Worm (Caenorhabditis elegans): Measurements from ENCODE around the gene EGAP5.1.
A peak's percentile ranks its signal among the peaks of the same experiment; 100 is the strongest.

Gene EGAP5.1

ce11 chrX:5116816-5117459, 45.9 kb upstream of the EGAP5.1 start, which contains the start of gene apl-1:
TSS of gene apl-1 (minus strand) at chrX:5116866.
- TF ChIP-seq nhr-48 (tag; optimal IDR thresholded peaks at IDR 0.05) (no peak), vab-7 (GFP tag; IDR thresholded peaks at IDR 0.05) (no peak), nhr-25 (tag; optimal IDR thresholded peaks at IDR 0.05; ENCODE audit: borderline replicate concordance, insufficient read depth) (peak; percentile 16), mxl-3 (GFP tag; optimal IDR thresholded peaks at IDR 0.05) (peak; percentile 14), nhr-28 (tag; optimal IDR thresholded peaks at IDR 0.05) (peak; percentile 70), attf-4 (tag; optimal IDR thresholded peaks at IDR 0.05) (no peak), daf-16 (GFP tag; optimal IDR thresholded peaks at IDR 0.05) (no peak), daf-16 (tag; optimal IDR thresholded peaks at IDR 0.05) (peak; percentile 2), madf-9 (GFP tag; conservative IDR thresholded peaks at IDR 0.05) (no peak), dmd-6 (GFP tag; IDR thresholded peaks at IDR 0.05) (peak; percentile 19; the same call in 1 of the 2 replicates), duxl-1 (tag; optimal IDR thresholded peaks at IDR 0.05; ENCODE audit: poor library complexity) (no peak), unc-39 (tag; optimal IDR thresholded peaks at IDR 0.05) (no peak), hmg-1.1 (GFP tag; IDR thresholded peaks at IDR 0.05) (0 out of 2 replicates have a peak, but pooled peaks have one; percentile 17), hlh-30 (tag; optimal IDR thresholded peaks at IDR 0.05; ENCODE audit: insufficient read depth) (peak; percentile 23), dmd-8 (GFP tag; IDR thresholded peaks at IDR 0.05) (no peak)

DNA sequence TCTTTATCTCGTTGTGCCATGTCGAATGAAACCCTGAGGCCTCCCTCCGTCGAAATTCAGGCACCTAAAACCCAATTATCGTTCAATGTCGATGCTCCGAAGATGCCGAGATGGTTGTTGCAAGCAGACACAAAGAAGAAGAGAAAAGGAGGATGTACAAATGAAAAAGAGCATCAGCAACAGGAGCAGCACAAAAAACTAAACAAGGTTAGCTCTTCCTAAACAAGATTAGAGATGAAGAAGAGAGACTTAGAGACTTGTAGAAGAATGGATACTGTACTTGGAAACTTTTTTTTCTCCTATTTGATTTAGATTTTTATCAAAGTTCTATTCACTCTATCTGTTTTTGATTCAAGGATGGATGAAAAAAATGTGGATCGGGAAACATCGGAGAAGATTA, 45.3 kb upstream of the EGAP5.1 start:
- TF ChIP-seq spr-1 (tag; optimal IDR thresholded peaks at IDR 0.05) (no peak), zag-1 (tag; optimal IDR thresholded peaks at IDR 0.05) (no peak), mes-2 (tag; optimal IDR thresholded peaks at IDR 0.05; ENCODE audit: poor library complexity, severe bottlenecking) (peak; percentile 9), lir-3 (tag; optimal IDR thresholded peaks at IDR 0.05) (no peak), ZK337.2 (GFP tag; IDR thresholded peaks at IDR 0.05) (no peak), nhr-42 (GFP tag; IDR thresholded peaks at IDR 0.05) (no peak), fkh-10 (GFP tag; optimal IDR thresholded peaks at IDR 0.05) (peak; percentile 49), dmd-6 (GFP tag; IDR thresholded peaks at IDR 0.05) (0 out of 2 replicates have a peak, but pooled peaks have one; percentile 6), fos-1 (tag; optimal IDR thresholded peaks at IDR 0.05) (no peak), php-3 (GFP tag; IDR thresholded peaks at IDR 0.05) (no peak), nhr-6 (tag; optimal IDR thresholded peaks at IDR 0.05) (no peak), nhr-25 (tag; optimal IDR thresholded peaks at IDR 0.05; ENCODE audit: borderline replicate concordance, insufficient read depth) (no peak), madf-5 (GFP tag; IDR thresholded peaks at IDR 0.05) (no peak), nhr-77 (tag; optimal IDR thresholded peaks at IDR 0.05) (no peak), rbr-2 (tag; optimal IDR thresholded peaks at IDR 0.05) (no peak), saeg-2 (GFP tag; IDR thresholded peaks at IDR 0.05) (no peak), mxl-3 (GFP tag; optimal IDR thresholded peaks at IDR 0.05) (no peak), attf-4 (tag; optimal IDR thresholded peaks at IDR 0.05) (no peak), Y105C5A.15 (GFP tag; IDR thresholded peaks at IDR 0.05) (no peak), ceh-62 (tag; optimal IDR thresholded peaks at IDR 0.05) (no peak), skn-1 (tag; optimal IDR thresholded peaks at IDR 0.05) (no peak), R02D3.7 (tag; optimal IDR thresholded peaks at IDR 0.05) (no peak), D1046.2 (GFP tag; IDR thresholded peaks at IDR 0.05) (no peak), F44E2.7 (GFP tag; IDR thresholded peaks at IDR 0.05) (no peak), mdl-1 (tag; optimal IDR thresholded peaks at IDR 0.05) (no peak), aha-1 (tag) (peak; percentile 29), ceh-44 (GFP tag; IDR thresholded peaks at IDR 0.05) (no peak), ces-1 (GFP tag; optimal IDR thresholded peaks at IDR 0.05) (peak; percentile 95), Y75B8A.6 (GFP tag; IDR thresholded peaks at IDR 0.05) (no peak), lin-15B (tag; optimal IDR thresholded peaks at IDR 0.05) (no peak), dmd-9 (GFP tag; IDR thresholded peaks at IDR 0.05) (no peak), T20F7.1 (GFP tag; optimal IDR thresholded peaks at IDR 0.05) (no peak), ztf-11 (tag; optimal IDR thresholded peaks at IDR 0.05) (no peak), nhr-237 (tag; optimal IDR thresholded peaks at IDR 0.05) (no peak), ctbp-1 (GFP tag; IDR thresholded peaks at IDR 0.05) (peak; percentile 73), hif-1 (tag; optimal IDR thresholded peaks at IDR 0.05) (no peak), F10B5.3 (tag; optimal IDR thresholded peaks at IDR 0.05) (no peak), zip-2 (tag; optimal IDR thresholded peaks at IDR 0.05) (no peak), nhr-111 (GFP tag; optimal IDR thresholded peaks at IDR 0.05) (no peak)
